Worm (Caenorhabditis elegans) whole organism, young adult: Measurements from ENCODE around the gene ins-11.
A peak's percentile ranks its signal among the peaks of the same experiment; 100 is the strongest.

Experiments
- F37B4.10 ChIP-seq: fragments of 200-800 bp; sonication (Bioruptor generic); IDR thresholded peaks from 2 replicates; pipeline ENCODE4 v1.3.6; 2022; ENCODE audit warnings: missing genetic modification characterization, missing compliant biosample characterization
- F52B5.7 ChIP-seq: sonication (generic microtip); optimal IDR thresholded peaks from 2 replicates; lab custom pipeline; 2016; ENCODE audit warnings: mild to moderate bottlenecking, missing genetic modification characterization, missing compliant biosample characterization
- T07F8.4 ChIP-seq: sonication (generic microtip); optimal IDR thresholded peaks from 2 replicates; lab custom pipeline; 2016; ENCODE audit warnings: mild to moderate bottlenecking, missing genetic modification characterization, moderate library complexity, missing compliant biosample characterization
- Y53G8AR.9 ChIP-seq: fragments of 200-800 bp; sonication (Bioruptor generic); conservative IDR thresholded peaks from 2 replicates; pipeline ENCODE4 v1.3.6; 2022; ENCODE audit warnings: missing genetic modification reagents, missing genetic modification characterization, missing compliant biosample characterization
- Y79H2A.3 ChIP-seq: fragments of 200-800 bp; sonication (Bioruptor generic); conservative IDR thresholded peaks from 2 replicates; pipeline ENCODE4 v1.3.6; 2022; ENCODE audit warnings: missing genetic modification reagents, missing genetic modification characterization, missing compliant biosample characterization
- ZK185.1 ChIP-seq: sonication (generic microtip); optimal IDR thresholded peaks from 2 replicates; lab custom pipeline; 2016; ENCODE audit warnings: mild to moderate bottlenecking, missing genetic modification characterization, missing compliant biosample characterization; ENCODE audit not compliant: poor library complexity, severe bottlenecking
- ama-1 ChIP-seq, 3 experiments: fragments of 150-350 bp in 1 of 3; sonication (generic microtip) in 2 of 3; optimal IDR thresholded peaks; 2 replicates each; lab custom pipeline; 2014 to 2018; ENCODE audit warnings: missing biosample characterization in 2 of 3, missing genetic modification characterization in 2 of 3, missing genetic modification reagents in 2 of 3
- aptf-2 ChIP-seq: fragments of 200-800 bp; sonication (Bioruptor generic); conservative IDR thresholded peaks from 2 replicates; pipeline ENCODE4 v1.3.6; 2022; ENCODE audit warnings: missing genetic modification reagents, missing genetic modification characterization, missing compliant biosample characterization
- aptf-3 ChIP-seq: fragments of 200-800 bp; sonication (Bioruptor generic); IDR thresholded peaks from 2 replicates; pipeline ENCODE4 v1.3.6; 2022; ENCODE audit warnings: missing genetic modification characterization, missing compliant biosample characterization
- athp-1 ChIP-seq: sonication (generic microtip); optimal IDR thresholded peaks from 2 replicates; lab custom pipeline; 2017; ENCODE audit warnings: mild to moderate bottlenecking, missing genetic modification characterization, missing compliant biosample characterization
- ceh-58 ChIP-seq: fragments of 200-800 bp; sonication (Bioruptor generic); IDR thresholded peaks from 2 replicates; pipeline ENCODE4 v1.3.6; 2022; ENCODE audit warnings: missing genetic modification characterization, missing compliant biosample characterization
- ceh-91 ChIP-seq: fragments of 200-800 bp; sonication (Bioruptor generic); IDR thresholded peaks from 2 replicates; pipeline ENCODE4 v1.3.6; 2022; ENCODE audit warnings: missing genetic modification reagents, missing genetic modification characterization, missing compliant biosample characterization
- chd-7 ChIP-seq: sonication (generic microtip); optimal IDR thresholded peaks from 2 replicates; lab custom pipeline; 2016; ENCODE audit warnings: mild to moderate bottlenecking, missing genetic modification characterization, moderate library complexity, missing compliant biosample characterization
- hlh-12 ChIP-seq: sonication (generic microtip); optimal IDR thresholded peaks from 2 replicates; lab custom pipeline; 2016; ENCODE audit warnings: missing genetic modification characterization, missing compliant biosample characterization
- lin-35 ChIP-seq, 3 experiments: fragments of 150-350 bp in 2 of 3; sonication (generic microtip) in 1 of 3; optimal IDR thresholded peaks; 2 replicates each; lab custom pipeline; 2014 to 2018; ENCODE audit warnings: missing biosample characterization in 3 of 3, missing genetic modification characterization in 3 of 3, missing genetic modification reagents in 3 of 3
- lin-54 ChIP-seq: fragments of 200-800 bp; sonication (Bioruptor generic); optimal IDR thresholded peaks from 2 replicates; lab custom pipeline; 2018; ENCODE audit warnings: mild to moderate bottlenecking, missing genetic modification characterization, missing compliant biosample characterization
- lsy-27 ChIP-seq: sonication (generic microtip); optimal IDR thresholded peaks from 2 replicates; lab custom pipeline; 2017; ENCODE audit warnings: missing genetic modification characterization, mild to moderate bottlenecking, missing compliant biosample characterization, antibody characterized with exemption, missing genotype, borderline replicate concordance; ENCODE audit not compliant: insufficient read depth
- madf-3 ChIP-seq: fragments of 200-800 bp; sonication (Bioruptor generic); IDR thresholded peaks from 2 replicates; pipeline ENCODE4 v1.3.6; 2022; ENCODE audit warnings: missing genetic modification reagents, missing genetic modification characterization, missing compliant biosample characterization
- mel-28 ChIP-seq: sonication (generic microtip); optimal IDR thresholded peaks from 2 replicates; lab custom pipeline; 2016; ENCODE audit warnings: borderline replicate concordance, mild to moderate bottlenecking, missing genetic modification characterization, missing compliant biosample characterization
- nhr-27 ChIP-seq: fragments of 200-800 bp; sonication (Bioruptor generic); optimal IDR thresholded peaks from 2 replicates; lab custom pipeline; 2018; ENCODE audit warnings: mild to moderate bottlenecking, missing genetic modification characterization, moderate library complexity, missing compliant biosample characterization
- nhr-90 ChIP-seq: sonication (generic microtip); optimal IDR thresholded peaks from 2 replicates; lab custom pipeline; 2016; ENCODE audit warnings: missing genotype, mild to moderate bottlenecking, missing genetic modification characterization, missing compliant biosample characterization
- rec-8 ChIP-seq, 2 experiments: sonication (generic microtip); optimal IDR thresholded peaks; 2 replicates each; lab custom pipeline; 2016; ENCODE audit warnings: mild to moderate bottlenecking in 2 of 2, missing genetic modification characterization in 2 of 2, missing genetic modification reagents in 2 of 2, missing genotype in 2 of 2, missing biosample characterization in 1 of 2, missing compliant biosample characterization in 1 of 2, moderate library complexity in 1 of 2
- repo-1 ChIP-seq: sonication (generic microtip); optimal IDR thresholded peaks from 2 replicates; lab custom pipeline; 2017; ENCODE audit warnings: mild to moderate bottlenecking, missing genetic modification characterization, missing compliant biosample characterization
- sea-2 ChIP-seq: fragments of 200-800 bp; sonication (Bioruptor generic); IDR thresholded peaks from 2 replicates; pipeline ENCODE4 v1.3.6; 2022; ENCODE audit warnings: missing genetic modification characterization, missing compliant biosample characterization
- snpc-1.1 ChIP-seq: sonication (generic microtip); optimal IDR thresholded peaks from 2 replicates; lab custom pipeline; 2017; ENCODE audit warnings: missing genetic modification characterization, mild to moderate bottlenecking, missing compliant biosample characterization, antibody characterized with exemption, moderate library complexity, missing genotype, missing genetic modification reagents; ENCODE audit not compliant: insufficient read depth
- snpc-4 ChIP-seq, 5 experiments: fragments of 150-350 bp in 1 of 5; sonication (generic microtip) in 4 of 5; optimal IDR thresholded peaks; 2 replicates each; lab custom pipeline; 2014 to 2018; ENCODE audit warnings: missing genetic modification characterization in 5 of 5, missing biosample characterization in 3 of 5, antibody characterized with exemption in 2 of 5, mild to moderate bottlenecking in 2 of 5, missing compliant biosample characterization in 2 of 5, missing genotype in 2 of 5, moderate library complexity in 2 of 5, missing genetic modification reagents in 1 of 5
- tlf-1 ChIP-seq: fragments of 200-800 bp; sonication (Bioruptor generic); optimal IDR thresholded peaks from 2 replicates; lab custom pipeline; 2018; ENCODE audit warnings: mild to moderate bottlenecking, missing genetic modification characterization, missing compliant biosample characterization
- xnd-1 ChIP-seq: sonication (generic microtip); optimal IDR thresholded peaks from 2 replicates; lab custom pipeline; 2016; ENCODE audit warnings: missing genotype, missing genetic modification reagents, missing genetic modification characterization, missing compliant biosample characterization
- zfh-2 ChIP-seq: fragments of 200-800 bp; sonication (Bioruptor generic); conservative IDR thresholded peaks from 2 replicates; pipeline ENCODE4 v1.3.6; 2022; ENCODE audit warnings: missing genetic modification reagents, missing genetic modification characterization, missing compliant biosample characterization
- ztf-26 ChIP-seq: sonication (generic microtip); optimal IDR thresholded peaks from 2 replicates; lab custom pipeline; 2017; ENCODE audit warnings: missing genetic modification characterization, missing compliant biosample characterization
- ztf-28 ChIP-seq: fragments of 200-800 bp; sonication (Bioruptor generic); IDR thresholded peaks from 2 replicates; pipeline ENCODE4 v1.3.6; 2022; ENCODE audit warnings: missing genetic modification reagents, missing genetic modification characterization, missing compliant biosample characterization

Gene ins-11

DNA sequence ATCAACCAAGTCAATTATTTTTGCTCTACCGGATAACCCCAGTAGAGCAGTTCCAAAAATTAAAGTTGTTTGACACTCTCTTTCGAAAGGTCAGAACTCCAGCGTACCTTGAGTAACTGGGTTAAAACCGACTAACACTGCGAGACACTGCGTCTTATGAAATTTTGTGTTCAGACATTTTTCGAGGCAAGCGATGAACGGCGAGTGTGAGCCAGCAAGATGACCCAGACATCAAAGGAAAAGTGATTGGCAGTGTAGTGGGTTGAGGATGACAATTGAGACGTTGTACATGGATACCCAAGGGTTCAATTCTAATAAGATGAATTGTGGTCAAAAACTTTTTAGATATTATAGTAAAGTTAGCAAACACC, 12.4 kb upstream of the ins-11 start (continued):
- TF ChIP-seq F52B5.7 (tag; lab: Kevin White, UChicago): no peak
- TF ChIP-seq nhr-27 (tag; lab: Kevin White, UChicago): no peak
- TF ChIP-seq mel-28 (tag; lab: Kevin White, UChicago): no peak
- TF ChIP-seq lsy-27: no peak
- TF ChIP-seq Y53G8AR.9 (GFP tag; lab: Robert Waterston, UW): peak; percentile 37
- no peak for TF ChIP-seq lin-35 (GFP tag; optimal IDR thresholded peaks at IDR 0.05; lab: Kevin White, UChicago)
- no peak for TF ChIP-seq T07F8.4
- TF ChIP-seq ztf-26 (tag; lab: Kevin White, UChicago): no peak
- TF ChIP-seq F37B4.10 (GFP tag; lab: Robert Waterston, UW): no peak
- no peak for TF ChIP-seq ceh-58 (GFP tag; lab: Robert Waterston, UW)
- TF ChIP-seq tlf-1: no peak

DNA sequence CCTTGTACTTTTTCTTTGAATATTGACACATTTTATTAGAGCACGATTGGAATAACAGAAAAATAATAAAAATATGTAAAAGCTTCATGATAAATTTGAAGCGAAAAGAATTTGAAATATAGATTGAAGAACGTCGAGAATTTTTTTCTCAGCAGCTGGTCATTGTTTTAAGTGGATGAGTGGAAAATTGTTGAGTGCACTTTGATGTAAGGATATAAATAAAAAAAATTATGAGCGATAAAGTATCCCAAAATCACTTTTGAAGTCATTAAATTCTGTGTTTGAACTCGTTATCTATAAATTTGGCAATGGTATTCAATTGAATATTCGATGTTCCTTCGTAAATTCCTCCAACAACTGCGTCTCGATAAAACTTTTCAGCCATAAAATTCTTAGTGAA, 11.8 kb upstream of the ins-11 start, which contains the start of gene ins-13:
ins-13 (minus strand) TSS at position 101 of the 400 bp plus-strand sequence.
- no peak for TF ChIP-seq lin-54 (GFP tag; lab: Kevin White, UChicago)
- TF ChIP-seq ZK185.1 (tag; lab: Kevin White, UChicago): peak; percentile 29

DNA sequence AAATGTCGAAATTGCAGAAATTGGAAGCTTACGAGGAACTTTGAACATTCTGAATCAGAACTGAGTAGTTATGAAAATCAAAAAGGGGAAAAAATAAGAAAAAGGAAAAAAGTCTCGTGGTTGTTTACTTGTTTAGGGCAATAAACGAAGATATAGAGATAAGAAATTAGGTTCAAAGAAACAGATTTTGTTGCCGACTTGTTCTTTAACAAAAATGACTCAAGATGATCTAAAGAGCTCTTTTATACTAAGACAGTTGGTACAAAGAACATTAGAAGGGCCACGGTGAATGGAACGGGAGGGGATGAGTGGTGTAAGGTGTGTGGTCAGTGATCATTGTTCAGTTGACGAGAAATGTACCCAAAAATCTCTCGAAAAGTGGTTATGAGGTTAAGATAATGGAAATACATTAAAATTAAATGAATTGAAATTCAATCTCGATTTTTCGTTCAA, 9.1 kb upstream of the ins-11 start, which contains the start of gene acdh-2:
acdh-2 (minus strand) TSS at position 51 of the 453 bp plus-strand sequence.
- TF ChIP-seq hlh-12 (tag; lab: Kevin White, UChicago): no peak
- no peak for TF ChIP-seq snpc-4 (GFP tag; optimal IDR thresholded peaks at IDR 0.05; lab: Kevin White, UChicago)
- peak in 2 of 4 experiments; percentile 3 to 50 for TF ChIP-seq snpc-4 (tag; optimal IDR thresholded peaks at IDR 0.05; lab: Kevin White, UChicago)
- TF ChIP-seq, all 124 proteins: peak for 1

- TF ChIP-seq athp-1 (tag; lab: Kevin White, UChicago) (no peak), Y79H2A.3 (GFP tag; lab: Robert Waterston, UW) (no peak), lin-54 (GFP tag; lab: Kevin White, UChicago) (no peak), tlf-1 (no peak), rec-8 (tag; optimal IDR thresholded peaks at IDR 0.05; lab: Kevin White, UChicago) (no peak), snpc-1.1 (tag; lab: Kevin White, UChicago) (no peak), repo-1 (tag; lab: Kevin White, UChicago) (no peak), sea-2 (no peak), ceh-91 (GFP tag; lab: Robert Waterston, UW) (no peak), zfh-2 (GFP tag; lab: Robert Waterston, UW) (no peak)
Measured at ce11 chrII:5549746-5550145, 6.8 kb upstream of the ins-11 start, which contains the start of gene C17C3.6. TSS of gene C17C3.6 (plus strand) at chrII:5550046.

DNA sequence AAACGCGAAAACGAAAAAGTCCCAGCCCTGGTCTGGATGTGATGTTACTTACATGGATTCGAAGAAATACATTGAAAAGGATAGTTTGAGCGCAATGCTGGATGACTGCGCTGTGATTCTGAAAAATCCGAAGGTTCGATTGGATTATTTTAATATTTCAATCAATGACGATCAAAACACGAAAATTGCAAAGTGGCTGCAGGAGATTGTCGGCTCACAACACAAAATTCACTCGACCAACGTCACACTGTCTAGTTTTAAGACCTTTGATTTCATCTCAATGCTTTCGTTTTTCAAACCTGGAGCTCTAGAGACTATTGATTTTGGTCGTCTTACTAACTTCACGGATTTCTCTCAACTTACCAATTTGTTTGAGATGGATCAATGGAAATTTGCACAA, 5.0 kb upstream of the ins-11 start, which contains the start of gene C17C3.5:
C17C3.5 (plus strand) TSS at position 301 of the 400 bp plus-strand sequence.
- TF ChIP-seq aptf-2 (GFP tag; lab: Robert Waterston, UW) (no peak), ztf-28 (no peak), ZK185.1 (tag; lab: Kevin White, UChicago) (no peak), xnd-1 (no peak), ama-1 (optimal IDR thresholded peaks at IDR 0.05; lab: Kevin White, UChicago) (no peak), ama-1 (GFP tag; optimal IDR thresholded peaks at IDR 0.05; lab: Kevin White, UChicago) (no peak), ztf-26 (tag; lab: Kevin White, UChicago) (no peak), madf-3 (GFP tag; lab: Robert Waterston, UW) (no peak), nhr-90 (tag; lab: Kevin White, UChicago) (no peak), aptf-3 (GFP tag; lab: Robert Waterston, UW) (no peak), chd-7 (no peak)
- TF ChIP-seq, all 124 proteins: peak for 0
